Fruit fly (Drosophila melanogaster) whole organism, embryonic: Measurements from ENCODE around the gene spidey.

ENCODE experiments used
- ATbp ChIP-seq: fragments of 200-800 bp; sonication (Bioruptor generic); optimal IDR thresholded peaks from 2 replicates; lab custom pipeline; 2017; ENCODE audit warnings: missing biosample characterization, mild to moderate bottlenecking, missing genetic modification characterization, missing genetic modification reagents
- Adf1 ChIP-seq: fragments of 200-800 bp; sonication (Bioruptor generic); IDR thresholded peaks from 2 replicates; pipeline ENCODE4 v1.3.6; 2022; ENCODE audit warnings: missing biosample characterization, missing genetic modification characterization
- Antp ChIP-seq: fragments of 200-800 bp; sonication (Bioruptor generic); optimal IDR thresholded peaks from 3 replicates; lab custom pipeline; 2016; ENCODE audit warnings: missing biosample characterization, missing genetic modification characterization
- BEAF-32 ChIP-seq: fragments of 200-800 bp; sonication (Bioruptor generic); optimal IDR thresholded peaks from 3 replicates; lab custom pipeline; 2017; ENCODE audit warnings: missing biosample characterization, missing genetic modification characterization, mild to moderate bottlenecking, moderate library complexity, missing genetic modification reagents
- CG12299 ChIP-seq: fragments of 200-800 bp; sonication (Bioruptor generic); optimal IDR thresholded peaks from 2 replicates; lab custom pipeline; 2018; ENCODE audit warnings: missing biosample characterization, mild to moderate bottlenecking, missing genetic modification characterization
- CG14710 ChIP-seq: fragments of 200-800 bp; sonication (Bioruptor generic); optimal IDR thresholded peaks from 3 replicates; lab custom pipeline; 2019; ENCODE audit warnings: missing biosample characterization, mild to moderate bottlenecking, missing genetic modification characterization, moderate library complexity
- CG15514 ChIP-seq: fragments of 200-800 bp; sonication (Bioruptor generic); optimal IDR thresholded peaks from 3 replicates; lab custom pipeline; 2017; ENCODE audit warnings: missing biosample characterization, missing genetic modification characterization, mild to moderate bottlenecking, moderate library complexity, missing genetic modification reagents
- CG18262 ChIP-seq: fragments of 200-800 bp; optimal IDR thresholded peaks from 3 replicates; lab custom pipeline; 2019; ENCODE audit warnings: missing biosample characterization, mild to moderate bottlenecking, missing genetic modification characterization, moderate library complexity
- CG2116 ChIP-seq: fragments of 200-800 bp; sonication (Bioruptor generic); optimal IDR thresholded peaks from 3 replicates; lab custom pipeline; 2018; ENCODE audit warnings: missing biosample characterization, mild to moderate bottlenecking, missing genetic modification characterization
- CG2129 ChIP-seq: fragments of 200-800 bp; sonication (Bioruptor generic); IDR thresholded peaks from 2 replicates; pipeline ENCODE4 v1.3.6; 2022; ENCODE audit warnings: missing biosample characterization, missing genetic modification characterization; ENCODE audit not compliant: partially characterized antibody
- CG3726 ChIP-seq: fragments of 200-800 bp; sonication (Bioruptor generic); IDR thresholded peaks from 3 replicates; pipeline ENCODE4, ENCODE4 v1.3.6; 2022; ENCODE audit warnings: missing biosample characterization, missing genetic modification characterization
- CG7987 ChIP-seq: fragments of 200-800 bp; sonication (Bioruptor generic); optimal IDR thresholded peaks from 2 replicates; lab custom pipeline; 2018; ENCODE audit warnings: missing biosample characterization, mild to moderate bottlenecking, missing genetic modification characterization, moderate library complexity
- CG9932 ChIP-seq: fragments of 200-800 bp; sonication (Bioruptor generic); IDR thresholded peaks from 2 replicates; pipeline ENCODE4 v1.3.6; 2022; ENCODE audit warnings: missing biosample characterization, missing genetic modification characterization
- D19A ChIP-seq: fragments of 200-800 bp; optimal IDR thresholded peaks from 3 replicates; lab custom pipeline; 2019; ENCODE audit warnings: missing biosample characterization, mild to moderate bottlenecking, missing genetic modification characterization, moderate library complexity
- Dbx ChIP-seq: fragments of 200-800 bp; sonication (Bioruptor generic); IDR thresholded peaks from 3 replicates; pipeline ENCODE4 v1.3.6; 2022; ENCODE audit warnings: missing biosample characterization, missing genetic modification characterization
- Dll ChIP-seq: fragments of 200-800 bp; sonication (Bioruptor generic); IDR thresholded peaks from 4 replicates; pipeline ENCODE4 v1.3.6; 2022; ENCODE audit warnings: missing biosample characterization, missing genetic modification characterization; ENCODE audit not compliant: partially characterized antibody
- Doc2 ChIP-seq: fragments of 200-800 bp; sonication (Bioruptor generic); IDR thresholded peaks from 2 replicates; pipeline ENCODE4 v1.3.6; 2022; ENCODE audit warnings: missing biosample characterization, missing genetic modification characterization
- Elba2 ChIP-seq: fragments of 200-800 bp; sonication (Bioruptor generic); optimal IDR thresholded peaks from 3 replicates; lab custom pipeline; 2016; ENCODE audit warnings: missing biosample characterization, missing genetic modification characterization
- Ets97D ChIP-seq: fragments of 200-800 bp; sonication (Bioruptor generic); optimal IDR thresholded peaks from 3 replicates; lab custom pipeline; 2016; ENCODE audit warnings: missing biosample characterization, missing genetic modification characterization
- HmgZ ChIP-seq: fragments of 200-800 bp; sonication (Bioruptor generic); optimal IDR thresholded peaks from 2 replicates; lab custom pipeline; 2018; ENCODE audit warnings: missing biosample characterization, mild to moderate bottlenecking, missing genetic modification characterization
- Jarid2 ChIP-seq: fragments of 200-800 bp; sonication (Bioruptor generic); optimal IDR thresholded peaks from 3 replicates; lab custom pipeline; 2017; ENCODE audit warnings: mild to moderate bottlenecking, missing biosample characterization, missing genetic modification reagents, missing genetic modification characterization
- NC2β ChIP-seq: fragments of 200-800 bp; sonication (Bioruptor generic); optimal IDR thresholded peaks from 2 replicates; lab custom pipeline; 2016; ENCODE audit warnings: missing biosample characterization, missing genetic modification characterization
- NK7.1 ChIP-seq: fragments of 200-800 bp; sonication (Bioruptor generic); optimal IDR thresholded peaks from 3 replicates; lab custom pipeline; 2016; ENCODE audit warnings: missing biosample characterization, missing genetic modification characterization
- Scr ChIP-seq: fragments of 200-800 bp; sonication (Bioruptor generic); IDR thresholded peaks from 2 replicates; pipeline ENCODE4 v1.3.6; 2022; ENCODE audit warnings: missing biosample characterization, missing genetic modification characterization; ENCODE audit not compliant: partially characterized antibody
- Sin3A ChIP-seq: fragments of >200 bp; optimal IDR thresholded peaks from 2 replicates; lab custom pipeline; 2018
- Trl ChIP-seq, 3 experiments: fragments of >200 bp in 2 of 3; fragments of 200-800 bp in 1 of 3; sonication (Bioruptor generic) in 1 of 3; optimal IDR thresholded peaks; 2 replicates in 1 of 3; 3 replicates in 2 of 3; lab custom pipeline; 2016 to 2017; ENCODE audit warnings: missing biosample characterization in 1 of 3, missing genetic modification characterization in 1 of 3
- amos ChIP-seq: fragments of 200-800 bp; sonication (Bioruptor generic); IDR thresholded peaks from 2 replicates; pipeline ENCODE4 v1.3.6; 2022; ENCODE audit warnings: missing biosample characterization, missing genetic modification characterization; ENCODE audit not compliant: partially characterized antibody
- ap ChIP-seq: fragments of 200-800 bp; sonication (Bioruptor generic); IDR thresholded peaks from 2 replicates; pipeline ENCODE4 v1.3.6; 2022; ENCODE audit warnings: missing biosample characterization, missing genetic modification characterization
- bbx ChIP-seq: fragments of 200-800 bp; sonication (Bioruptor generic); IDR thresholded peaks from 2 replicates; pipeline ENCODE4 v1.3.6; 2022; ENCODE audit warnings: missing biosample characterization, missing genetic modification characterization; ENCODE audit not compliant: partially characterized antibody
- bigmax ChIP-seq: fragments of 200-800 bp; sonication (Bioruptor generic); optimal IDR thresholded peaks from 2 replicates; lab custom pipeline; 2018; ENCODE audit warnings: missing biosample characterization, mild to moderate bottlenecking, missing genetic modification characterization
- cg ChIP-seq: fragments of 200-800 bp; sonication (Bioruptor generic); optimal IDR thresholded peaks from 3 replicates; lab custom pipeline; 2019; ENCODE audit warnings: missing biosample characterization, mild to moderate bottlenecking, missing genetic modification characterization, moderate library complexity
- ci ChIP-seq: fragments of 200-800 bp; sonication (Bioruptor generic); IDR thresholded peaks from 3 replicates; pipeline ENCODE4 v1.3.6; 2022; ENCODE audit warnings: missing biosample characterization, missing genetic modification characterization
- ewg ChIP-seq: fragments of 200-800 bp; sonication (Bioruptor generic); optimal IDR thresholded peaks from 3 replicates; lab custom pipeline; 2017; ENCODE audit warnings: mild to moderate bottlenecking, missing biosample characterization, missing genetic modification reagents, missing genetic modification characterization
- exex ChIP-seq: fragments of 200-800 bp; sonication (Bioruptor generic); optimal IDR thresholded peaks from 4 replicates; lab custom pipeline; 2018; ENCODE audit warnings: missing biosample characterization, mild to moderate bottlenecking, missing genetic modification characterization, moderate library complexity
- grn ChIP-seq: fragments of 200-800 bp; sonication (Bioruptor generic); optimal IDR thresholded peaks from 3 replicates; lab custom pipeline; 2017; ENCODE audit warnings: missing biosample characterization, missing genetic modification characterization
- hbn ChIP-seq: fragments of 200-800 bp; sonication (Bioruptor generic); IDR thresholded peaks from 2 replicates; pipeline ENCODE4 v1.3.6; 2022; ENCODE audit warnings: missing biosample characterization, missing genetic modification characterization; ENCODE audit not compliant: partially characterized antibody
- ken ChIP-seq: fragments of 200-800 bp; sonication (Bioruptor generic); IDR thresholded peaks from 3 replicates; pipeline ENCODE4 v1.3.6; 2022; ENCODE audit warnings: missing biosample characterization, missing genetic modification characterization
- lola ChIP-seq, 3 experiments: fragments of >200 bp in 2 of 3; fragments of 200-800 bp in 1 of 3; sonication (Bioruptor generic) in 1 of 3; optimal IDR thresholded peaks; 2 replicates each; lab custom pipeline; 2017 to 2019; ENCODE audit warnings: missing biosample characterization in 3 of 3, missing genetic modification characterization in 3 of 3, mild to moderate bottlenecking in 1 of 3, moderate library complexity in 1 of 3
- lov ChIP-seq, 2 experiments: fragments of 200-800 bp in 1 of 2; fragments of >200 bp in 1 of 2; sonication (Bioruptor generic) in 1 of 2; IDR thresholded peaks in 1 of 2; optimal IDR thresholded peaks in 1 of 2; 2 replicates in 1 of 2; 3 replicates in 1 of 2; pipeline versions ENCODE4 v1.3.6 to Lab custom; 2017 to 2022; ENCODE audit warnings: missing biosample characterization in 1 of 2, missing genetic modification characterization in 1 of 2
- mirr ChIP-seq: fragments of 200-800 bp; sonication (Bioruptor generic); optimal IDR thresholded peaks from 3 replicates; lab custom pipeline; 2018; ENCODE audit warnings: missing biosample characterization, mild to moderate bottlenecking, missing genetic modification characterization
- prd ChIP-seq, 3 experiments: fragments of >200 bp in 2 of 3; fragments of 200-800 bp in 1 of 3; sonication (Bioruptor generic) in 1 of 3; optimal IDR thresholded peaks in 2 of 3; IDR thresholded peaks in 1 of 3; 2 replicates in 2 of 3; 3 replicates in 1 of 3; pipeline versions ENCODE4 v1.3.6 to Lab custom; 2017 to 2022; ENCODE audit warnings: missing biosample characterization in 1 of 3, missing genetic modification characterization in 1 of 3
- ranshi ChIP-seq: fragments of 200-800 bp; sonication (Bioruptor generic); IDR thresholded peaks from 2 replicates; pipeline ENCODE4 v1.3.6; 2022; ENCODE audit warnings: missing biosample characterization, missing genetic modification characterization
- rib ChIP-seq: fragments of 200-800 bp; sonication (Bioruptor generic); IDR thresholded peaks from 2 replicates; pipeline ENCODE4 v1.3.6; 2022; ENCODE audit warnings: missing biosample characterization, missing genetic modification characterization
- trem ChIP-seq: fragments of 200-800 bp; optimal IDR thresholded peaks from 3 replicates; lab custom pipeline; 2019; ENCODE audit warnings: missing biosample characterization, mild to moderate bottlenecking, missing genetic modification characterization, moderate library complexity
- unc-4 ChIP-seq: fragments of 200-800 bp; sonication (Bioruptor generic); IDR thresholded peaks from 2 replicates; pipeline ENCODE4 v1.3.6; 2022; ENCODE audit warnings: missing biosample characterization, missing genetic modification characterization; ENCODE audit not compliant: partially characterized antibody
- vnd ChIP-seq: fragments of 200-800 bp; sonication (Bioruptor generic); IDR thresholded peaks from 3 replicates; pipeline ENCODE4 v1.3.6; 2022; ENCODE audit warnings: missing biosample characterization, missing genetic modification characterization; ENCODE audit not compliant: partially characterized antibody

spidey gene

dm6 chrX:7911983-7912630 is 3.4 kb downstream of the spidey start, which contains the start of gene snz (continued):
- TF ChIP-seq vnd (GFP tag; lab: Robert Waterston, UW) (peak; percentile 66; the same call in 2 of the 3 replicates), Doc2 (GFP tag; lab: Robert Waterston, UW) (no peak), trem (peak; percentile 1), ewg (GFP tag; lab: Kevin White, UChicago) (peak; percentile 86), amos (GFP tag; lab: Robert Waterston, UW) (peak; percentile 78; the same call in 1 of the 2 replicates), Scr (GFP tag; lab: Robert Waterston, UW) (peak; percentile 74), Dbx (GFP tag; lab: Robert Waterston, UW) (0 out of 3 replicates have a peak, but pooled peaks have one; percentile 5), ci (GFP tag; lab: Robert Waterston, UW) (0 out of 3 replicates have a peak, but pooled peaks have one; percentile 26), Jarid2 (no peak), exex (tag; lab: Kevin White, UChicago) (peak; percentile 68), CG9932 (0 out of 2 replicates have a peak, but pooled peaks have one; percentile 5), bbx (GFP tag; lab: Robert Waterston, UW) (peak; percentile 86), Sin3A (lab: Kevin White, UChicago) (peak; percentile 8), rib (no peak), unc-4 (peak; percentile 74), Adf1 (GFP tag; lab: Robert Waterston, UW) (peak; percentile 89), CG3726 (GFP tag; lab: Robert Waterston, UW) (no peak), Ets97D (GFP tag; lab: Kevin White, UChicago) (peak; percentile 38), NC2β (GFP tag; lab: Kevin White, UChicago) (no peak), Dll (GFP tag; lab: Robert Waterston, UW) (peak; percentile 77), prd (optimal IDR thresholded peaks at IDR 0.05; lab: Kevin White, UChicago) (no peak), prd (GFP tag; IDR thresholded peaks at IDR 0.05; lab: Robert Waterston, UW) (peak; percentile 5; the same call in 1 of the 3 replicates), ap (GFP tag; lab: Robert Waterston, UW) (no peak), ken (GFP tag; lab: Robert Waterston, UW) (no peak), ranshi (GFP tag; lab: Robert Waterston, UW) (no peak; the same call in 1 of the 2 replicates), CG7987 (GFP tag; lab: Kevin White, UChicago) (peak; percentile 23), CG2116 (GFP tag; lab: Kevin White, UChicago) (peak; percentile 87), BEAF-32 (GFP tag; lab: Kevin White, UChicago) (peak; percentile 73), Elba2 (GFP tag; lab: Kevin White, UChicago) (peak; percentile 53), CG14710 (tag; lab: Kevin White, UChicago) (peak; percentile 15), HmgZ (tag; lab: Kevin White, UChicago) (peak; percentile 54), hbn (GFP tag; lab: Robert Waterston, UW) (peak; percentile 75), bigmax (no peak), ATbp (GFP tag; lab: Kevin White, UChicago) (no peak), NK7.1 (GFP tag; lab: Kevin White, UChicago) (no peak), CG2129 (GFP tag; lab: Robert Waterston, UW) (peak; percentile 29; the same call in 1 of the 2 replicates), CG18262 (tag; lab: Kevin White, UChicago) (no peak), Antp (GFP tag; lab: Kevin White, UChicago) (no peak), lola (GFP tag; optimal IDR thresholded peaks at IDR 0.05; lab: Kevin White, UChicago) (no peak), D19A (tag; lab: Kevin White, UChicago) (peak; percentile 86), Trl (optimal IDR thresholded peaks at IDR 0.05; lab: Kevin White, UChicago) (no peak), Trl (GFP tag; optimal IDR thresholded peaks at IDR 0.05; lab: Kevin White, UChicago) (no peak), lov (optimal IDR thresholded peaks at IDR 0.05; lab: Kevin White, UChicago) (no peak), lov (GFP tag; IDR thresholded peaks at IDR 0.05; lab: Robert Waterston, UW) (no peak), CG15514 (GFP tag; lab: Kevin White, UChicago) (peak; percentile 25), cg (GFP tag; lab: Kevin White, UChicago) (peak; percentile 8), grn (GFP tag; lab: Kevin White, UChicago) (peak; percentile 69), mirr (GFP tag; lab: Kevin White, UChicago) (peak; percentile 83), CG12299 (tag; lab: Kevin White, UChicago) (no peak)
